Fruit fly (Drosophila melanogaster) whole organism, embryonic: ENCODE results near the gene CG9920.

ENCODE experiments used
- CG10147 ChIP-seq: fragments of 200-800 bp; sonication (Bioruptor generic); optimal IDR thresholded peaks from 2 replicates; lab custom pipeline; 2019; ENCODE audit warnings: missing biosample characterization, mild to moderate bottlenecking, missing genetic modification characterization, moderate library complexity
- CG10654 ChIP-seq: fragments of 200-800 bp; sonication (Bioruptor generic); optimal IDR thresholded peaks from 2 replicates; lab custom pipeline; 2016; ENCODE audit warnings: missing biosample characterization, missing genetic modification characterization
- CG11560 ChIP-seq: fragments of 200-800 bp; sonication (Bioruptor generic); IDR thresholded peaks from 3 replicates; pipeline ENCODE4 v1.3.6; 2022; ENCODE audit warnings: missing biosample characterization, missing genetic modification characterization
- CG11723 ChIP-seq: fragments of 200-800 bp; sonication (Bioruptor generic); optimal IDR thresholded peaks from 2 replicates; lab custom pipeline; 2017; ENCODE audit warnings: missing biosample characterization, mild to moderate bottlenecking, missing genetic modification characterization
- CG12071 ChIP-seq: fragments of 200-800 bp; sonication (Bioruptor generic); optimal IDR thresholded peaks from 3 replicates; lab custom pipeline; 2018; ENCODE audit warnings: missing biosample characterization, mild to moderate bottlenecking, missing genetic modification characterization
- CG13287 ChIP-seq: fragments of 200-800 bp; sonication (Bioruptor generic); IDR thresholded peaks from 2 replicates; pipeline ENCODE4 v1.3.6; 2022; ENCODE audit warnings: missing biosample characterization, missing genetic modification characterization; ENCODE audit not compliant: partially characterized antibody
- CG14710 ChIP-seq: fragments of 200-800 bp; sonication (Bioruptor generic); optimal IDR thresholded peaks from 3 replicates; lab custom pipeline; 2019; ENCODE audit warnings: missing biosample characterization, mild to moderate bottlenecking, missing genetic modification characterization, moderate library complexity
- CG14860 ChIP-seq: fragments of 200-800 bp; sonication (Bioruptor generic); IDR thresholded peaks from 3 replicates; pipeline ENCODE4 v1.3.6; 2022; ENCODE audit warnings: missing biosample characterization, missing genetic modification characterization; ENCODE audit not compliant: partially characterized antibody
- CG15269 ChIP-seq: fragments of 200-800 bp; sonication (Bioruptor generic); optimal IDR thresholded peaks from 2 replicates; lab custom pipeline; 2018; ENCODE audit warnings: missing biosample characterization, mild to moderate bottlenecking, missing genetic modification characterization, moderate library complexity
- CG1529 ChIP-seq: fragments of 200-800 bp; sonication (Bioruptor generic); optimal IDR thresholded peaks from 3 replicates; lab custom pipeline; 2018; ENCODE audit warnings: missing biosample characterization, missing genetic modification characterization
- CG1832 ChIP-seq: fragments of 200-800 bp; sonication (Bioruptor generic); optimal IDR thresholded peaks from 2 replicates; lab custom pipeline; 2017; ENCODE audit warnings: missing biosample characterization, mild to moderate bottlenecking, missing genetic modification characterization, inconsistent platforms
- CG2712 ChIP-seq: fragments of 200-800 bp; optimal IDR thresholded peaks from 3 replicates; lab custom pipeline; 2019; ENCODE audit warnings: missing biosample characterization, mild to moderate bottlenecking, missing genetic modification characterization, moderate library complexity
- CG2889 ChIP-seq: fragments of 200-800 bp; sonication (Bioruptor generic); IDR thresholded peaks from 3 replicates; pipeline ENCODE4 v1.3.6; 2022; ENCODE audit warnings: missing biosample characterization, missing genetic modification characterization
- CG31224 ChIP-seq: fragments of 200-800 bp; sonication (Bioruptor generic); IDR thresholded peaks from 2 replicates; pipeline ENCODE4 v1.3.6; 2022; ENCODE audit warnings: missing biosample characterization, missing genetic modification characterization
- CG3726 ChIP-seq: fragments of 200-800 bp; sonication (Bioruptor generic); IDR thresholded peaks from 3 replicates; pipeline ENCODE4, ENCODE4 v1.3.6; 2022; ENCODE audit warnings: missing biosample characterization, missing genetic modification characterization
- CG4282 ChIP-seq: fragments of 200-800 bp; sonication (Bioruptor generic); optimal IDR thresholded peaks from 2 replicates; lab custom pipeline; 2016; ENCODE audit warnings: missing biosample characterization, missing genetic modification characterization
- CG5953 ChIP-seq: fragments of 200-800 bp; sonication (Bioruptor generic); IDR thresholded peaks from 2 replicates; pipeline ENCODE4 v1.3.6; 2022; ENCODE audit warnings: missing biosample characterization, missing genetic modification characterization
- CG6654 ChIP-seq: fragments of 200-800 bp; sonication (Bioruptor generic); optimal IDR thresholded peaks from 2 replicates; lab custom pipeline; 2017; ENCODE audit warnings: missing biosample characterization, mild to moderate bottlenecking, missing genetic modification characterization
- CG6683 ChIP-seq: fragments of 200-800 bp; sonication (Bioruptor generic); optimal IDR thresholded peaks from 2 replicates; lab custom pipeline; 2017; ENCODE audit warnings: missing biosample characterization, mild to moderate bottlenecking, missing genetic modification characterization, missing genetic modification reagents
- CG7372 ChIP-seq: fragments of 200-800 bp; sonication (Bioruptor generic); IDR thresholded peaks from 2 replicates; pipeline ENCODE4 v1.3.6; 2022; ENCODE audit warnings: missing biosample characterization, missing genetic modification characterization
- CG7839 ChIP-seq: fragments of 200-800 bp; sonication (Bioruptor generic); optimal IDR thresholded peaks from 3 replicates; lab custom pipeline; 2018; ENCODE audit warnings: missing biosample characterization, mild to moderate bottlenecking, missing genetic modification characterization, moderate library complexity
- CG8359 ChIP-seq: fragments of 200-800 bp; sonication (Bioruptor generic); optimal IDR thresholded peaks from 2 replicates; lab custom pipeline; 2017; ENCODE audit warnings: missing biosample characterization, mild to moderate bottlenecking, missing genetic modification characterization, borderline replicate concordance
- CkIIα-i1 ChIP-seq: fragments of 200-800 bp; sonication (Bioruptor generic); IDR thresholded peaks from 2 replicates; pipeline ENCODE4 v1.3.6; 2022; ENCODE audit warnings: missing biosample characterization, missing genetic modification characterization
- Dll ChIP-seq: fragments of 200-800 bp; sonication (Bioruptor generic); IDR thresholded peaks from 4 replicates; pipeline ENCODE4 v1.3.6; 2022; ENCODE audit warnings: missing biosample characterization, missing genetic modification characterization; ENCODE audit not compliant: partially characterized antibody
- Drgx ChIP-seq: fragments of 200-800 bp; sonication (Bioruptor generic); IDR thresholded peaks from 2 replicates; pipeline ENCODE4 v1.3.6; 2022; ENCODE audit warnings: missing biosample characterization, missing genetic modification characterization
- Ets65A ChIP-seq: fragments of 200-800 bp; sonication (Bioruptor generic); peaks from one replicate; lab custom pipeline; 2016; ENCODE audit warnings: missing biosample characterization, missing genetic modification characterization
- Hr39 ChIP-seq: fragments of >200 bp; optimal IDR thresholded peaks from 2 replicates; lab custom pipeline; 2017
- Kr ChIP-seq: fragments of 200-800 bp; sonication (Bioruptor generic); optimal IDR thresholded peaks from 2 replicates; lab custom pipeline; 2017; ENCODE audit warnings: missing biosample characterization, mild to moderate bottlenecking, missing genetic modification characterization
- MTF-1 ChIP-seq: fragments of 200-800 bp; sonication (Bioruptor generic); optimal IDR thresholded peaks from 2 replicates; lab custom pipeline; 2018; ENCODE audit warnings: missing biosample characterization, mild to moderate bottlenecking, missing genetic modification characterization, borderline replicate concordance
- Mad ChIP-seq: fragments of 200-800 bp; sonication (Bioruptor generic); optimal IDR thresholded peaks from 2 replicates; lab custom pipeline; 2016; ENCODE audit warnings: missing biosample characterization, missing genetic modification characterization
- Nf-YC ChIP-seq: fragments of 200-800 bp; optimal IDR thresholded peaks from 3 replicates; lab custom pipeline; 2019; ENCODE audit warnings: missing biosample characterization, mild to moderate bottlenecking, missing genetic modification characterization, moderate library complexity
- Side ChIP-seq: fragments of 200-800 bp; sonication (Bioruptor generic); optimal IDR thresholded peaks from 2 replicates; lab custom pipeline; 2016; ENCODE audit warnings: missing biosample characterization, missing genetic modification characterization
- Spps ChIP-seq: fragments of 200-800 bp; sonication (Bioruptor generic); optimal IDR thresholded peaks from 2 replicates; lab custom pipeline; 2018; ENCODE audit warnings: missing biosample characterization, mild to moderate bottlenecking, missing genetic modification characterization
- Usf ChIP-seq: fragments of 200-800 bp; sonication (Bioruptor generic); optimal IDR thresholded peaks from 2 replicates; lab custom pipeline; 2017; ENCODE audit warnings: missing genotype, missing biosample characterization, missing genetic modification characterization
- aop ChIP-seq: fragments of 200-800 bp; sonication (Bioruptor generic); IDR thresholded peaks from 2 replicates; pipeline ENCODE4 v1.3.6; 2022; ENCODE audit warnings: missing biosample characterization, missing genetic modification characterization
- btn ChIP-seq: fragments of 200-800 bp; sonication (Bioruptor generic); optimal IDR thresholded peaks from 2 replicates; lab custom pipeline; 2016; ENCODE audit warnings: missing biosample characterization, missing genetic modification characterization
- ci ChIP-seq: fragments of 200-800 bp; sonication (Bioruptor generic); IDR thresholded peaks from 3 replicates; pipeline ENCODE4 v1.3.6; 2022; ENCODE audit warnings: missing biosample characterization, missing genetic modification characterization
- dimm ChIP-seq: fragments of 200-800 bp; sonication (Bioruptor generic); IDR thresholded peaks from 2 replicates; pipeline ENCODE4 v1.3.6; 2022; ENCODE audit warnings: missing biosample characterization, missing genetic modification characterization
- en ChIP-seq: fragments of 200-800 bp; sonication (Bioruptor generic); optimal IDR thresholded peaks from 2 replicates; lab custom pipeline; 2016; ENCODE audit warnings: missing biosample characterization, missing genetic modification characterization
- eyg ChIP-seq: fragments of 200-800 bp; sonication (Bioruptor generic); optimal IDR thresholded peaks from 3 replicates; lab custom pipeline; 2016; ENCODE audit warnings: missing biosample characterization, missing genetic modification characterization
- grau ChIP-seq: fragments of 200-800 bp; optimal IDR thresholded peaks from 3 replicates; lab custom pipeline; 2019; ENCODE audit warnings: missing biosample characterization, mild to moderate bottlenecking, missing genetic modification characterization, moderate library complexity
- gsb-n ChIP-seq: fragments of 200-800 bp; sonication (Bioruptor generic); optimal IDR thresholded peaks from 3 replicates; lab custom pipeline; 2018; ENCODE audit warnings: missing biosample characterization, mild to moderate bottlenecking, missing genetic modification characterization
- h ChIP-seq: fragments of >200 bp; optimal IDR thresholded peaks from 2 replicates; lab custom pipeline; 2017
- lab ChIP-seq: fragments of 200-800 bp; sonication (Bioruptor generic); optimal IDR thresholded peaks from 3 replicates; lab custom pipeline; 2017; ENCODE audit warnings: missing biosample characterization, missing genetic modification characterization, mild to moderate bottlenecking, moderate library complexity, missing genetic modification reagents
- lmd ChIP-seq: fragments of 200-800 bp; sonication (Bioruptor generic); IDR thresholded peaks from 2 replicates; pipeline ENCODE4 v1.3.6; 2022; ENCODE audit warnings: missing biosample characterization, missing genetic modification characterization
- onecut ChIP-seq: fragments of 200-800 bp; sonication (Bioruptor generic); IDR thresholded peaks from 2 replicates; pipeline ENCODE4 v1.3.6; 2022; ENCODE audit warnings: missing biosample characterization, missing genetic modification characterization
- p53 ChIP-seq: fragments of 200-800 bp; sonication (Bioruptor generic); optimal IDR thresholded peaks from 2 replicates; lab custom pipeline; 2016; ENCODE audit warnings: missing biosample characterization, missing genetic modification characterization
- sug ChIP-seq: fragments of 200-800 bp; optimal IDR thresholded peaks from 2 replicates; lab custom pipeline; 2019; ENCODE audit warnings: missing biosample characterization, mild to moderate bottlenecking, missing genetic modification characterization, moderate library complexity
- tna ChIP-seq: fragments of 200-800 bp; sonication (Bioruptor generic); IDR thresholded peaks from 2 replicates; pipeline ENCODE4 v1.3.6; 2022; ENCODE audit warnings: missing biosample characterization, missing genetic modification characterization; ENCODE audit not compliant: partially characterized antibody
- unc-4 ChIP-seq: fragments of 200-800 bp; sonication (Bioruptor generic); IDR thresholded peaks from 2 replicates; pipeline ENCODE4 v1.3.6; 2022; ENCODE audit warnings: missing biosample characterization, missing genetic modification characterization; ENCODE audit not compliant: partially characterized antibody

CG9920 gene

DNA sequence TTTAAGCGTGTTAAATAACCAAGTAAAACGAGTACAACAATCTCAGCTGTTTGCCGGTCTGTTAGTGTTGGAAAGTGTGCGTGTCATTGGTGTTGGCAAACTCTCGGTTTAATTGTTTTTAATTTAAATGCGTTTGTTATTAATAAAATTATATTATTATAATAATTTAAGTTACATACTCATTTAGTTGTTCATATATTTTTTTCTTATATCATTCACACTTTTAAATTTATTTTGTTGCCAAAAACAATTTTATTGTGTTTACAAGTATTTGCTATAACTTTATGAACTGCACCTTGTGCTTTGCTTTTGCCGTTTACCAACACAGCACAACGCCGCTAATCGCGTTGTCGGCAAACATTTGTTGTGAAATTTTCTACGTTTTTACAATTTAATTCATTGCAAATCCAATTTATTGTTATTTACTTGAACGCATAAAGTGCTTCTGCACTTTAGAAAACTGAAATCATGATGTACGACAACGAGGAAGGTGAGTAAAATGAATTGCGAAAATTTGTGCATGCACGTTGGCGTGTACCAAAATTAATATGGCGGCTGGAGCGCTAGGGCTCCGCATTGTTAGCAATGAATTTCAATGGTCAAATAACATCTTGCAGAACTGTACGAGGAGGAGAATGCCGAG is 27.7 kb upstream of the CG9920 start, which contains the start of the genes 140up and Polr2B (continued):
- TF ChIP-seq unc-4 (GFP tag; lab: Robert Waterston, UW) (no peak), lmd (peak; percentile 95), CG14860 (GFP tag; lab: Robert Waterston, UW) (no peak), CG11560 (tag; lab: Robert Waterston, UW) (peak; percentile 83), CG2889 (GFP tag; lab: Robert Waterston, UW) (peak; percentile 89), Dll (GFP tag; lab: Robert Waterston, UW) (0 out of 4 replicates have a peak, but pooled peaks have one; percentile 27), Hr39 (lab: Kevin White, UChicago) (no peak), CG10654 (peak; percentile 94), CG14710 (tag; lab: Kevin White, UChicago) (peak; percentile 95), CG5953 (GFP tag; lab: Robert Waterston, UW) (peak; percentile 59), CG2712 (tag; lab: Kevin White, UChicago) (peak; percentile 96), Drgx (peak; percentile 83), CG8359 (peak; percentile 66), gsb-n (tag; lab: Kevin White, UChicago) (peak; percentile 92), btn (GFP tag; lab: Kevin White, UChicago) (peak; percentile 20), lab (GFP tag; lab: Kevin White, UChicago) (peak; percentile 95), Usf (GFP tag; lab: Kevin White, UChicago) (peak; percentile 85), Nf-YC (tag; lab: Kevin White, UChicago) (peak; percentile 86), onecut (peak; percentile 75), Spps (tag; lab: Kevin White, UChicago) (peak; percentile 84), aop (GFP tag; lab: Robert Waterston, UW) (no peak), CG10147 (peak; percentile 88), CG31224 (peak; percentile 86), Kr (GFP tag; lab: Kevin White, UChicago) (no peak), CG4282 (GFP tag; lab: Kevin White, UChicago) (peak; percentile 46), MTF-1 (peak; percentile 67), sug (tag; lab: Kevin White, UChicago) (peak; percentile 93), p53 (GFP tag; lab: Kevin White, UChicago) (peak; percentile 2), Mad (GFP tag; lab: Kevin White, UChicago) (peak; percentile 89), Side (GFP tag; lab: Kevin White, UChicago) (peak; percentile 69), CG1529 (peak; percentile 81), CG6654 (GFP tag; lab: Kevin White, UChicago) (peak; percentile 50), CG13287 (peak; percentile 48; the same call in 1 of the 2 replicates), ci (GFP tag; lab: Robert Waterston, UW) (peak; percentile 84), CG3726 (peak; percentile 67; the same call in 2 of the 3 replicates), en (GFP tag; lab: Kevin White, UChicago) (peak; percentile 35), Ets65A (GFP tag; lab: Kevin White, UChicago) (peak; percentile 94), grau (tag; lab: Kevin White, UChicago) (peak; percentile 94), dimm (GFP tag; lab: Robert Waterston, UW) (peak; percentile 31; the same call in 1 of the 2 replicates), CG12071 (GFP tag; lab: Kevin White, UChicago) (no peak), CG15269 (tag; lab: Kevin White, UChicago) (peak; percentile 93), h (lab: Kevin White, UChicago) (no peak), tna (GFP tag; lab: Robert Waterston, UW) (no peak), CG7372 (GFP tag; lab: Robert Waterston, UW) (peak; percentile 93), CG7839 (tag; lab: Kevin White, UChicago) (peak; percentile 94), eyg (GFP tag; lab: Kevin White, UChicago) (peak; percentile 38), CkIIα-i1 (GFP tag; lab: Robert Waterston, UW) (peak; percentile 57; the same call in 1 of the 2 replicates), CG1832 (GFP tag; lab: Kevin White, UChicago) (no peak), CG6683 (GFP tag; lab: Kevin White, UChicago) (no peak), CG11723 (GFP tag; lab: Kevin White, UChicago) (peak; percentile 85)
